Worm (Caenorhabditis elegans) whole organism, L3 larva: ENCODE data around the gene F14F7.5.

Experiments
- ZK546.5 ChIP-seq: sonication (generic microtip); optimal IDR thresholded peaks from 2 replicates; lab custom pipeline; 2017; ENCODE audit warnings: missing biosample characterization, missing genetic modification characterization
- aly-2 ChIP-seq: fragments of 150-350 bp; optimal IDR thresholded peaks from 2 replicates; lab custom pipeline; 2014; ENCODE audit warnings: missing biosample characterization, missing genetic modification characterization
- ama-1 ChIP-seq: fragments of 150-350 bp; optimal IDR thresholded peaks from 2 replicates; lab custom pipeline; 2018
- ceh-16 ChIP-seq: sonication (generic microtip); optimal IDR thresholded peaks from 2 replicates; lab custom pipeline; 2017; ENCODE audit warnings: missing biosample characterization, missing genetic modification characterization
- ceh-82 ChIP-seq: fragments of 150-350 bp; optimal IDR thresholded peaks from 2 replicates; lab custom pipeline; 2014; ENCODE audit warnings: missing biosample characterization, missing genetic modification characterization
- ceh-9 ChIP-seq: sonication (generic microtip); optimal IDR thresholded peaks from 2 replicates; lab custom pipeline; 2018; ENCODE audit warnings: missing biosample characterization, missing genetic modification characterization
- daf-12 ChIP-seq: fragments of 150-350 bp; optimal IDR thresholded peaks from 2 replicates; lab custom pipeline; 2014; ENCODE audit warnings: missing biosample characterization, missing genetic modification reagents, missing genetic modification characterization
- egl-27 ChIP-seq: sonication (generic microtip); optimal IDR thresholded peaks from 4 replicates; lab custom pipeline; 2017; ENCODE audit warnings: missing biosample characterization, missing genetic modification reagents, missing genetic modification characterization
- egl-5 ChIP-seq: fragments of 150-350 bp; optimal IDR thresholded peaks from 2 replicates; lab custom pipeline; 2017; ENCODE audit warnings: missing biosample characterization, missing genetic modification reagents, missing genetic modification characterization, inconsistent platforms
- elt-2 ChIP-seq: sonication (generic microtip); optimal IDR thresholded peaks from 2 replicates; lab custom pipeline; 2016; ENCODE audit warnings: missing genetic modification reagents, mild to moderate bottlenecking, missing genetic modification characterization, missing compliant biosample characterization
- elt-3 ChIP-seq, 3 experiments: fragments of 150-350 bp in 1 of 3; sonication (generic microtip) in 2 of 3; optimal IDR thresholded peaks; 2 replicates in 2 of 3; 4 replicates in 1 of 3; lab custom pipeline; 2014 to 2017; ENCODE audit warnings: missing biosample characterization in 3 of 3, missing genetic modification characterization in 3 of 3
- fkh-10 ChIP-seq: sonication (generic microtip); optimal IDR thresholded peaks from 2 replicates; lab custom pipeline; 2017; ENCODE audit warnings: missing biosample characterization, missing genetic modification reagents, missing genetic modification characterization
- fkh-2 ChIP-seq: fragments of 150-350 bp; optimal IDR thresholded peaks from 2 replicates; lab custom pipeline; 2014; ENCODE audit warnings: missing biosample characterization, missing genetic modification reagents, missing genetic modification characterization
- hmg-11 ChIP-seq: sonication (generic microtip); optimal IDR thresholded peaks from 2 replicates; lab custom pipeline; 2016; ENCODE audit warnings: missing genetic modification characterization, missing compliant biosample characterization
- jun-1 ChIP-seq: fragments of 150-350 bp; optimal IDR thresholded peaks from 2 replicates; lab custom pipeline; 2014; ENCODE audit warnings: missing biosample characterization, missing genetic modification reagents, missing genetic modification characterization
- lin-15B ChIP-seq: fragments of 150-350 bp; optimal IDR thresholded peaks from 2 replicates; lab custom pipeline; 2014; ENCODE audit warnings: missing biosample characterization, missing genetic modification characterization
- lin-39 ChIP-seq: fragments of 150-350 bp; optimal IDR thresholded peaks from 2 replicates; lab custom pipeline; 2018; ENCODE audit warnings: missing biosample characterization, missing genetic modification reagents, missing genetic modification characterization
- lsy-12 ChIP-seq: sonication (generic microtip); optimal IDR thresholded peaks from 2 replicates; lab custom pipeline; 2016; ENCODE audit warnings: mild to moderate bottlenecking, missing genetic modification characterization, missing compliant biosample characterization
- nhr-11 ChIP-seq: fragments of 150-350 bp; optimal IDR thresholded peaks from 2 replicates; lab custom pipeline; 2014; ENCODE audit warnings: missing biosample characterization, missing genetic modification characterization
- nhr-237 ChIP-seq: fragments of 150-350 bp; optimal IDR thresholded peaks from 2 replicates; lab custom pipeline; 2014; ENCODE audit warnings: missing biosample characterization, missing genetic modification characterization
- nhr-28 ChIP-seq: fragments of 150-350 bp; optimal IDR thresholded peaks from 2 replicates; lab custom pipeline; 2014; ENCODE audit warnings: missing biosample characterization, missing genetic modification characterization
- nhr-43 ChIP-seq: sonication (generic microtip); optimal IDR thresholded peaks from 2 replicates; lab custom pipeline; 2016; ENCODE audit warnings: mild to moderate bottlenecking, missing genetic modification characterization, missing compliant biosample characterization; ENCODE audit not compliant: poor library complexity, severe bottlenecking
- nhr-67 ChIP-seq: fragments of 150-350 bp; optimal IDR thresholded peaks from 2 replicates; lab custom pipeline; 2014; ENCODE audit warnings: missing biosample characterization, missing genetic modification characterization
- nhr-76 ChIP-seq: fragments of 150-350 bp; sonication (generic microtip); optimal IDR thresholded peaks from 5 replicates; lab custom pipeline; 2014; ENCODE audit warnings: missing biosample characterization, missing genetic modification characterization
- nhr-77 ChIP-seq: fragments of 150-350 bp; optimal IDR thresholded peaks from 2 replicates; lab custom pipeline; 2014; ENCODE audit warnings: missing biosample characterization, missing genetic modification characterization
- pha-4 ChIP-seq: fragments of 150-350 bp; optimal IDR thresholded peaks from 2 replicates; lab custom pipeline; 2014; ENCODE audit warnings: missing biosample characterization, missing genetic modification reagents, missing genetic modification characterization
- pqm-1 ChIP-seq: fragments of 150-350 bp; optimal IDR thresholded peaks from 2 replicates; lab custom pipeline; 2017; ENCODE audit warnings: missing biosample characterization, missing genetic modification characterization, inconsistent platforms
- sea-2 ChIP-seq: fragments of 150-350 bp; sonication (generic microtip); optimal IDR thresholded peaks from 4 replicates; lab custom pipeline; 2014; ENCODE audit warnings: missing biosample characterization, missing genetic modification reagents, missing genetic modification characterization
- skn-1 ChIP-seq: fragments of 150-350 bp; optimal IDR thresholded peaks from 2 replicates; lab custom pipeline; 2014; ENCODE audit warnings: missing biosample characterization, missing genetic modification characterization
- tbx-2 ChIP-seq: sonication (generic microtip); optimal IDR thresholded peaks from 2 replicates; lab custom pipeline; 2016; ENCODE audit warnings: mild to moderate bottlenecking, missing genetic modification characterization, missing compliant biosample characterization
- unc-39 ChIP-seq: sonication (generic microtip); optimal IDR thresholded peaks from 4 replicates; lab custom pipeline; 2017; ENCODE audit warnings: missing biosample characterization, missing genetic modification characterization
- zag-1 ChIP-seq: fragments of 150-350 bp; optimal IDR thresholded peaks from 2 replicates; lab custom pipeline; 2014; ENCODE audit warnings: missing biosample characterization, missing genetic modification characterization
- ztf-4 ChIP-seq: fragments of 150-350 bp; optimal IDR thresholded peaks from 2 replicates; lab custom pipeline; 2014; ENCODE audit warnings: missing biosample characterization, missing genetic modification characterization

Gene F14F7.5

DNA sequence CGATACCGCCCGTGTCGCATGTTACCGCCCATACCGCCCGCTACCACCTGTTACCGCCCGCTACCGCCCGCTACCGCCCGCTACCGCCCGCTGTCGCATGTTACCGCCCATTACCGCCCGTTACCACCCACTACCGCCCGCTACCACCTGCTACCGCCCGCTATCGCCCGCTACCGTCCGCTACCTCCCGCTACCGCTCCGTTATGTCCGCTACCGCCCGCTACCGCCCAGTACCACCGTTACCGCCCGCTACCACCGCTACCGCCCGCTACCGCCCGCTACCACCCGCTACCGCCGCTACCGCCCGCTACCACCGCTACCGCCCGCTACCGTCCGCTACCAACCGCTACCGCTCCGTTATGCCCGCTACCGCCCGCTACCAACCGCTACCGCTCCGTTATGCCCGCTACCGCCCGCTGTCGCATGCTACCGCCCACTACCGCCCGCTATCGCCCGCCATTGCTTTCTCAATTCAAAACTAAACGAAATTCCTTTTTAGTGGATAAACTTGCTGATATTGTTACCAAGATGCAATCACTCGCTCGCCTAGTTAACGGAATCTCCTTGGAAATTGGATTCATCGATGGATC, 723 bp downstream of the F14F7.5 start:
- no peak for TF ChIP-seq ZK546.5 (tag; lab: Kevin White, UChicago)
- no peak for TF ChIP-seq nhr-11 (tag; lab: Kevin White, UChicago)
- no peak for TF ChIP-seq lsy-12 (tag; lab: Kevin White, UChicago)

DNA sequence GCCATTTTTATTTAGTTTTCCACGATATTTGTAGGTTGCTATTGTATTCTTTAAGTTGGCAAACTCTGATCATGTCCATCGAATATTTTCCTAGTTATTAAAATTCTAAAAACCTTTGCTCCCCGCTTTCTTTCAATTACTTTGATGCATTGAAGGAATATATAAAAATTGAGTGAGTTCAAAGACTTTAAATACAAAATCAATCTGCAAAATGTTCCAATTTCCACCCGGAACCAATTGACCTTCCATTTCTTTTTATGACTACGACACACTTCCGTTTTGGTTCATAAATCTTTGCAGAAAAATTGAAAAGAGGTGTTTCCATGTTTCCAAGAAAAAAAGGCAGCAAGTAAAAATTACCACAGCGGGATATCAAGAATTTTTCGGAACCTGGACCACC, 7.9 kb downstream of the F14F7.5 start, which contains the start of gene F54F12.2:
TSS of gene F54F12.2 (plus strand) at position 301 of the 400 bp plus-strand sequence.
- TF ChIP-seq ceh-9 (tag; lab: Kevin White, UChicago) (no peak), nhr-11 (tag; lab: Kevin White, UChicago) (no peak), zag-1 (tag; lab: Kevin White, UChicago) (no peak), fkh-2 (tag; lab: Kevin White, UChicago) (no peak), pqm-1 (tag; lab: Kevin White, UChicago) (no peak), sea-2 (GFP tag; lab: Kevin White, UChicago) (no peak), nhr-76 (tag; lab: Kevin White, UChicago) (no peak), ceh-82 (tag; lab: Kevin White, UChicago) (no peak), lin-15B (tag; lab: Kevin White, UChicago) (no peak)

DNA sequence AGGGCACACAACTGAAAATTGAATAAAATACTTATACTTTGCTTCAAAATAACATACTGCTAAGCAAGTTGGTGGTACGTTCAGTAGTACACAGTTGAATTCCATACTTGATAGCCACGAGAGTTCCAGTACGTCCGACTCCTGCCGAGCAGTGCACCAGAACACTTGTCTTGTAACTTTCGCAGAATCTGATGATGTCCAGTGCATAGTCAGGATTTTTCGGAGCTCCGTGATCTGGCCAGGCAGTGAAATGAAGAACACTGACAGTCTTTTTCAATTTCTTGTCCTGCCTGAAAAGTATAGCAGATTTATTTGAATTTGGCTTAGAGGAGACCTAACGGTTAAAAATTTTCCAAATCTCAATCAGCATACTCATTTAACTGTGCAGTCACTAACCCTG, 18.2 kb downstream of the F14F7.5 start:
- TF ChIP-seq nhr-67 (tag; lab: Kevin White, UChicago) (no peak), ztf-4 (tag; lab: Kevin White, UChicago) (no peak), skn-1 (no peak), egl-27 (tag; lab: Kevin White, UChicago) (no peak), aly-2 (tag; lab: Kevin White, UChicago) (no peak), elt-3 (tag; optimal IDR thresholded peaks at IDR 0.05; lab: Kevin White, UChicago) (no peak), ZK546.5 (tag; lab: Kevin White, UChicago) (no peak), jun-1 (tag; lab: Kevin White, UChicago) (no peak), tbx-2 (no peak), hmg-11 (tag; lab: Kevin White, UChicago) (no peak), ceh-9 (tag; lab: Kevin White, UChicago) (no peak), elt-2 (tag; lab: Kevin White, UChicago) (no peak), nhr-28 (tag; lab: Kevin White, UChicago) (no peak), egl-5 (no peak), zag-1 (tag; lab: Kevin White, UChicago) (no peak), lsy-12 (tag; lab: Kevin White, UChicago) (no peak), fkh-10 (GFP tag; lab: Kevin White, UChicago) (no peak)
- TF ChIP-seq, all 47 proteins: peak for 0

- TF ChIP-seq nhr-76 (tag; lab: Kevin White, UChicago) (no peak), hmg-11 (tag; lab: Kevin White, UChicago) (no peak), nhr-237 (tag; lab: Kevin White, UChicago) (no peak), pqm-1 (tag; lab: Kevin White, UChicago) (no peak), ceh-82 (tag; lab: Kevin White, UChicago) (no peak), ceh-9 (tag; lab: Kevin White, UChicago) (no peak), lsy-12 (tag; lab: Kevin White, UChicago) (no peak), pha-4 (tag; lab: Kevin White, UChicago) (no peak)
Measured at ce11 chrIII:13055342-13055741, 23.5 kb downstream of the F14F7.5 start, which contains the start of gene F54F12.1. Gene F54F12.1 (minus strand): TSS chrIII:13055442.

DNA sequence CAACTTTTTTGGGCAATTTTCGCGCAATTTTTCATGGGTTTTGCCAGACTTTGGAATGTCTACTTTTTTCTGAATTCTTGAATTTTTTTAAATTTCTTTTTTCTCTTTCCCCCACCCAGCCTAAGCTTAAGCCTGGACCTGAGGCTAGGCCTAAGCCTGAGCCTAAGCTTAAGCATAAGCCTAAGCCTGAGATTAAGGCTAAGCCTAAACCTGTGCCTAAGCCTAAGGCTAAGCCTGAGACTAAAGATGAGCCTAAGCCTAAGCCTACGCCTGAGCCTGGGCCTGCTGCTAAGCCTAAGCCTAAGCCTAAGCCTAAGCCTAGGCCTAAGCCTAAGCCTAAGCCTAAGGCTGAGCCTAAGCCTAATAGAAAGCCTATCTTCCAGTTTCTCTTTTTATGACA, 24.4 kb downstream of the F14F7.5 start:
- TF ChIP-seq nhr-237 (tag; lab: Kevin White, UChicago) (no peak), pha-4 (tag; lab: Kevin White, UChicago) (no peak), daf-12 (tag; lab: Kevin White, UChicago) (no peak), nhr-11 (tag; lab: Kevin White, UChicago) (no peak), nhr-76 (tag; lab: Kevin White, UChicago) (no peak), ZK546.5 (tag; lab: Kevin White, UChicago) (no peak), unc-39 (tag; lab: Kevin White, UChicago) (no peak), nhr-77 (no peak), ama-1 (lab: Kevin White, UChicago) (no peak), lin-39 (tag; lab: Kevin White, UChicago) (no peak), aly-2 (tag; lab: Kevin White, UChicago) (no peak), ceh-16 (no peak), ceh-82 (tag; lab: Kevin White, UChicago) (no peak), nhr-43 (no peak)
